Worm (Caenorhabditis elegans) whole organism, L1 larva: Measurements from ENCODE around the gene C48B4.6.

Experiments
- Y116A8C.19 ChIP-seq: sonication (generic microtip); optimal IDR thresholded peaks from 2 replicates; lab custom pipeline; 2016; ENCODE audit warnings: missing compliant biosample characterization, missing genetic modification characterization, borderline replicate concordance
- aly-2 ChIP-seq: fragments of 150-350 bp; optimal IDR thresholded peaks from 2 replicates; lab custom pipeline; 2014; ENCODE audit warnings: missing biosample characterization, missing genetic modification characterization
- blmp-1 ChIP-seq: fragments of 150-350 bp; optimal IDR thresholded peaks from 2 replicates; lab custom pipeline; 2014; ENCODE audit warnings: missing biosample characterization, missing genetic modification characterization
- ceh-82 ChIP-seq, 3 experiments: fragments of 150-350 bp in 1 of 3; sonication (generic microtip) in 2 of 3; optimal IDR thresholded peaks; 2 replicates each; lab custom pipeline; 2014 to 2017; ENCODE audit warnings: missing biosample characterization in 3 of 3, missing genetic modification characterization in 3 of 3
- ces-1 ChIP-seq: fragments of 150-350 bp; optimal IDR thresholded peaks from 2 replicates; lab custom pipeline; 2014; ENCODE audit warnings: missing biosample characterization, missing genetic modification reagents, missing genetic modification characterization
- efl-1 ChIP-seq, 4 experiments: fragments of 150-350 bp; optimal IDR thresholded peaks in 3 of 4; peaks in 1 of 4; 1 replicate in 1 of 4; 2 replicates in 3 of 4; lab custom pipeline; 2014; ENCODE audit warnings: missing biosample characterization in 2 of 4, missing genetic modification characterization in 2 of 4, missing genetic modification reagents in 2 of 4
- elt-2 ChIP-seq: sonication (generic microtip); optimal IDR thresholded peaks from 2 replicates; lab custom pipeline; 2016; ENCODE audit warnings: missing genetic modification characterization, mild to moderate bottlenecking, inconsistent platforms, missing compliant biosample characterization, missing genetic modification reagents
- fkh-10 ChIP-seq: sonication (generic microtip); optimal IDR thresholded peaks from 2 replicates; lab custom pipeline; 2017; ENCODE audit warnings: missing biosample characterization, missing genetic modification reagents, missing genetic modification characterization
- fkh-4 ChIP-seq: sonication (generic microtip); optimal IDR thresholded peaks from 2 replicates; lab custom pipeline; 2016; ENCODE audit warnings: missing compliant biosample characterization, missing genetic modification characterization, borderline replicate concordance
- fkh-8 ChIP-seq: sonication (generic microtip); optimal IDR thresholded peaks from 2 replicates; lab custom pipeline; 2016; ENCODE audit warnings: mild to moderate bottlenecking, missing genetic modification characterization, missing compliant biosample characterization
- fos-1 ChIP-seq: fragments of 150-350 bp; optimal IDR thresholded peaks from 2 replicates; lab custom pipeline; 2014; ENCODE audit warnings: missing biosample characterization, missing genetic modification characterization
- grh-1 ChIP-seq: fragments of 200-800 bp; sonication (Bioruptor generic); IDR thresholded peaks from 2 replicates; pipeline ENCODE4 v1.3.6; 2022; ENCODE audit warnings: missing genetic modification reagents, missing genetic modification characterization, missing compliant biosample characterization
- hlh-17 ChIP-seq: fragments of 200-800 bp; sonication (Bioruptor generic); optimal IDR thresholded peaks from 2 replicates; lab custom pipeline; 2018; ENCODE audit warnings: missing genetic modification characterization, mild to moderate bottlenecking, missing compliant biosample characterization, moderate library complexity, borderline replicate concordance
- hlh-4 ChIP-seq: sonication (generic microtip); optimal IDR thresholded peaks from 2 replicates; lab custom pipeline; 2016; ENCODE audit warnings: mild to moderate bottlenecking, missing genetic modification characterization, missing compliant biosample characterization
- irx-1 ChIP-seq: sonication (generic microtip); optimal IDR thresholded peaks from 2 replicates; lab custom pipeline; 2016; ENCODE audit warnings: missing genetic modification characterization, missing compliant biosample characterization
- lin-13 ChIP-seq: fragments of 150-350 bp; optimal IDR thresholded peaks from 2 replicates; lab custom pipeline; 2014; ENCODE audit warnings: missing biosample characterization, missing genetic modification reagents, missing genetic modification characterization
- lin-14 ChIP-seq: fragments of 200-800 bp; sonication (Bioruptor generic); optimal IDR thresholded peaks from 2 replicates; lab custom pipeline; 2018; ENCODE audit warnings: mild to moderate bottlenecking, missing genetic modification characterization, moderate library complexity, missing compliant biosample characterization
- lin-35 ChIP-seq, 2 experiments: fragments of 150-350 bp; optimal IDR thresholded peaks; 2 replicates each; lab custom pipeline; 2014; ENCODE audit warnings: missing biosample characterization in 2 of 2, missing genetic modification characterization in 2 of 2, missing genetic modification reagents in 2 of 2
- lir-3 ChIP-seq: sonication (generic microtip); optimal IDR thresholded peaks from 2 replicates; lab custom pipeline; 2016; ENCODE audit warnings: mild to moderate bottlenecking, missing genetic modification characterization, moderate library complexity, missing compliant biosample characterization; ENCODE audit not compliant: poor library complexity
- mdl-1 ChIP-seq, 2 experiments: fragments of 150-350 bp; optimal IDR thresholded peaks; 2 replicates each; lab custom pipeline; 2014 to 2017; ENCODE audit warnings: missing biosample characterization in 2 of 2, missing genetic modification characterization in 2 of 2, inconsistent platforms in 1 of 2
- mep-1 ChIP-seq: fragments of 150-350 bp; optimal IDR thresholded peaks from 2 replicates; lab custom pipeline; 2014; ENCODE audit warnings: missing biosample characterization, missing genetic modification characterization
- nhr-12 ChIP-seq: sonication (generic microtip); optimal IDR thresholded peaks from 2 replicates; lab custom pipeline; 2017; ENCODE audit warnings: missing biosample characterization, missing genetic modification characterization
- nhr-237 ChIP-seq: fragments of 150-350 bp; optimal IDR thresholded peaks from 2 replicates; lab custom pipeline; 2014; ENCODE audit warnings: missing biosample characterization, missing genetic modification characterization
- nhr-28 ChIP-seq: fragments of 150-350 bp; optimal IDR thresholded peaks from 2 replicates; lab custom pipeline; 2014; ENCODE audit warnings: missing biosample characterization, missing genetic modification characterization
- nhr-47 ChIP-seq: sonication (generic microtip); optimal IDR thresholded peaks from 2 replicates; lab custom pipeline; 2016; ENCODE audit warnings: mild to moderate bottlenecking, missing genetic modification characterization, moderate library complexity, missing compliant biosample characterization
- nhr-71 ChIP-seq: sonication (generic microtip); optimal IDR thresholded peaks from 2 replicates; lab custom pipeline; 2016; ENCODE audit warnings: mild to moderate bottlenecking, missing genetic modification characterization, moderate library complexity, missing compliant biosample characterization
- nhr-85 ChIP-seq: sonication (generic microtip); peaks from one replicate; lab custom pipeline; 2016; ENCODE audit warnings: missing genetic modification characterization, inconsistent platforms, missing compliant biosample characterization
- rnt-1 ChIP-seq: sonication (generic microtip); optimal IDR thresholded peaks from 2 replicates; lab custom pipeline; 2016; ENCODE audit warnings: mild to moderate bottlenecking, missing genetic modification characterization, moderate library complexity, missing compliant biosample characterization
- snu-23 ChIP-seq: sonication (generic microtip); optimal IDR thresholded peaks from 2 replicates; lab custom pipeline; 2016; ENCODE audit warnings: missing genetic modification characterization, missing compliant biosample characterization
- sox-4 ChIP-seq: sonication (generic microtip); optimal IDR thresholded peaks from 2 replicates; lab custom pipeline; 2016; ENCODE audit warnings: missing genetic modification characterization, missing compliant biosample characterization
- sptf-1 ChIP-seq: fragments of 150-350 bp; optimal IDR thresholded peaks from 2 replicates; lab custom pipeline; 2014; ENCODE audit warnings: missing biosample characterization, missing genetic modification characterization
- unc-30 ChIP-seq: sonication (generic microtip); optimal IDR thresholded peaks from 2 replicates; lab custom pipeline; 2017; ENCODE audit warnings: missing biosample characterization, missing genetic modification characterization
- unc-62 ChIP-seq: fragments of 150-350 bp; optimal IDR thresholded peaks from 2 replicates; lab custom pipeline; 2014; ENCODE audit warnings: missing biosample characterization, missing genetic modification reagents, missing genetic modification characterization
- unc-86 ChIP-seq: sonication (generic microtip); optimal IDR thresholded peaks from 2 replicates; lab custom pipeline; 2016; ENCODE audit warnings: missing genetic modification characterization, missing compliant biosample characterization
- zag-1 ChIP-seq: fragments of 150-350 bp; optimal IDR thresholded peaks from 2 replicates; lab custom pipeline; 2014; ENCODE audit warnings: missing biosample characterization, missing genetic modification characterization
- zip-4 ChIP-seq: fragments of 200-800 bp; sonication (Bioruptor generic); optimal IDR thresholded peaks from 2 replicates; lab custom pipeline; 2018; ENCODE audit warnings: mild to moderate bottlenecking, missing genetic modification characterization, moderate library complexity, missing compliant biosample characterization
- ztf-11 ChIP-seq, 2 experiments: sonication (generic microtip); optimal IDR thresholded peaks; 2 replicates each; lab custom pipeline; 2016 to 2017; ENCODE audit warnings: missing genetic modification characterization in 2 of 2, missing biosample characterization in 1 of 2, missing compliant biosample characterization in 1 of 2

Gene C48B4.6

ce11 chrIII:9558463-9558862, at the start of gene C48B4.6:
Gene C48B4.6 (minus strand): TSS chrIII:9558563.
- no peak for TF ChIP-seq fkh-10
- TF ChIP-seq elt-2 (tag; lab: Kevin White, UChicago), result no peak
- TF ChIP-seq ces-1 (GFP tag; lab: Kevin White, UChicago), result no peak
- no peak for TF ChIP-seq efl-1 (optimal IDR thresholded peaks at IDR 0.05; lab: Kevin White, UChicago)
- TF ChIP-seq efl-1 (GFP tag; optimal IDR thresholded peaks at IDR 0.05 in 1 of 2; lab: Kevin White, UChicago), result no peak
- TF ChIP-seq zag-1, result no peak

DNA sequence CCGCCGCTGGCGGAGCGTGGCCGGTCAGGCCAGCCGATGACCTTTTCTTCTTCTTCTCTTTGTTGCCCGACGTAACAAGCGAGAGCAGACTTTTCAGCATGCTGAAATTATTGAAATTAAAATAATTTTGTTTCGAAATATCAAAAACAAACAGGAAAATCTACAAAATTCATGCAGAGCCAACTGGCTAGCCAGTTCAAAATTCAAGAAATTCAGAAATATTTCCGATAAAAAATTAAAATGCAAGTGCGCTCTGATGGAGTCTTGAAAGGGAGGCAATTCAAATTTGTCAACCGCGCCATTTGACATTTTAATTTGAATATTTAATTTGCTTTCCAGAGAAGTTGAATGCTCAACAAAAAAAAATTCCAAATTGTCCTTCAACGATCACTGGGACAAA, 42.3 kb upstream of the C48B4.6 start, which contains the start of gene F58A4.2:
Gene F58A4.2 (minus strand): TSS at position 101 of the 400 bp plus-strand sequence.
- TF ChIP-seq snu-23 (GFP tag; lab: Kevin White, UChicago) (no peak), efl-1 (optimal IDR thresholded peaks at IDR 0.05; lab: Kevin White, UChicago) (peak in 1 of 2 experiments; percentile 79), efl-1 (GFP tag; optimal IDR thresholded peaks at IDR 0.05 in 1 of 2; lab: Kevin White, UChicago) (peak in 1 of 2 experiments; percentile 19), unc-30 (tag; lab: Kevin White, UChicago) (no peak), fkh-8 (tag; lab: Kevin White, UChicago) (no peak)

DNA sequence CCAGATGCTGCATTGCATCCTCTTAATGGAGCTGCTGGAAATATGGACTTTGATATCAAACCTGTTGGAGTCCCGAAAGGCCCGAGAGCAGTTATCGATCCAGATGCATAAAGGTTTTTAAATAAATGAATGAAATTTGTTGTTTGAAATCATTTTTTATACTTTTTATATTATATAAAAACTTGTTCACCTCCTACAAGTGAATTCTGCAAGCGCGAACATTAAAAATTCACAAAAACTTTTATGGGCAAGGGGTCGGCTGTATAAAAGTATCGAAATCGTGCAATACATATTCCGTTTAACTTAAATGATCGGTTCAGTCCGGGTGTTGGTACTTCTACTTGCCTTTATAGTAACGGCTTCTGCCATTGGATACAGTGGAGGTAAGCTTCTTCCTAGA, 39.8 kb upstream of the C48B4.6 start, which contains the start of gene F58A4.1:
Gene F58A4.1 (plus strand): TSS at position 301 of the 400 bp plus-strand sequence.
- TF ChIP-seq nhr-237 (tag; lab: Kevin White, UChicago), result no peak
- no peak for TF ChIP-seq aly-2 (tag; lab: Kevin White, UChicago)

- TF ChIP-seq mdl-1 (tag; optimal IDR thresholded peaks at IDR 0.05; lab: Kevin White, UChicago) (no peak), ceh-82 (tag; optimal IDR thresholded peaks at IDR 0.05; lab: Kevin White, UChicago) (no peak), mep-1 (tag; lab: Kevin White, UChicago) (no peak), nhr-28 (tag; lab: Kevin White, UChicago) (no peak), blmp-1 (tag; lab: Kevin White, UChicago) (no peak), grh-1 (GFP tag; lab: Robert Waterston, UW) (no peak), lin-35 (GFP tag; optimal IDR thresholded peaks at IDR 0.05; lab: Kevin White, UChicago) (no peak), nhr-12 (no peak), ztf-11 (tag; optimal IDR thresholded peaks at IDR 0.05; lab: Kevin White, UChicago) (no peak), sptf-1 (tag; lab: Kevin White, UChicago) (no peak), nhr-71 (no peak), elt-2 (tag; lab: Kevin White, UChicago) (no peak), hlh-17 (GFP tag; lab: Kevin White, UChicago) (no peak), Y116A8C.19 (no peak), hlh-4 (tag; lab: Kevin White, UChicago) (no peak)
These were observed 38.7 kb upstream of the C48B4.6 start, which contains the start of gene C48B4.12 for ce11 chrIII:9597044-9597443. Gene C48B4.12 (plus strand): TSS chrIII:9597344.

ce11 chrIII:9595563-9595962, 37.2 kb upstream of the C48B4.6 start, which contains the start of gene rom-2:
Gene rom-2 (minus strand): TSS chrIII:9595663.
- no peak for TF ChIP-seq nhr-47 (tag; lab: Kevin White, UChicago)
- no peak for TF ChIP-seq unc-86 (tag; lab: Kevin White, UChicago)
- TF ChIP-seq rnt-1 (tag; lab: Kevin White, UChicago), result no peak
- TF ChIP-seq fkh-8 (tag; lab: Kevin White, UChicago), result no peak
- TF ChIP-seq fkh-4 (tag; lab: Kevin White, UChicago), result no peak
- no peak for TF ChIP-seq lir-3 (tag; lab: Kevin White, UChicago)
- TF ChIP-seq zip-4 (GFP tag; lab: Kevin White, UChicago), result no peak
- no peak for TF ChIP-seq lin-14 (GFP tag; lab: Kevin White, UChicago)
- no peak for TF ChIP-seq sox-4 (tag; lab: Kevin White, UChicago)
- TF ChIP-seq mdl-1 (tag; optimal IDR thresholded peaks at IDR 0.05; lab: Kevin White, UChicago), result no peak
- TF ChIP-seq lin-35 (GFP tag; optimal IDR thresholded peaks at IDR 0.05; lab: Kevin White, UChicago), result no peak
- TF ChIP-seq irx-1 (tag; lab: Kevin White, UChicago), result no peak
- TF ChIP-seq nhr-85 (tag; lab: Kevin White, UChicago), result no peak
- no peak for TF ChIP-seq efl-1 (optimal IDR thresholded peaks at IDR 0.05; lab: Kevin White, UChicago)
- TF ChIP-seq efl-1 (GFP tag; optimal IDR thresholded peaks at IDR 0.05 in 1 of 2; lab: Kevin White, UChicago), result no peak
- no peak for TF ChIP-seq unc-62
- no peak for TF ChIP-seq fos-1 (tag; lab: Kevin White, UChicago)
- TF ChIP-seq lin-13, result no peak
- TF ChIP-seq nhr-12, result no peak
